Worm (Caenorhabditis elegans): ENCODE measurements around the gene mdt-15.

mdt-15 gene

ce11 chrIII:5790550-5790949 lies 43.0 kb downstream of the mdt-15 start, which contains the start of gene rev-3:
rev-3 (minus strand) TSS chrIII:5790650.
- no peak for TF ChIP-seq snpc-3.4 (tag; optimal IDR thresholded peaks at IDR 0.05)
- TF ChIP-seq lsl-1 (GFP tag; optimal IDR thresholded peaks at IDR 0.05), result peak; percentile 37

DNA sequence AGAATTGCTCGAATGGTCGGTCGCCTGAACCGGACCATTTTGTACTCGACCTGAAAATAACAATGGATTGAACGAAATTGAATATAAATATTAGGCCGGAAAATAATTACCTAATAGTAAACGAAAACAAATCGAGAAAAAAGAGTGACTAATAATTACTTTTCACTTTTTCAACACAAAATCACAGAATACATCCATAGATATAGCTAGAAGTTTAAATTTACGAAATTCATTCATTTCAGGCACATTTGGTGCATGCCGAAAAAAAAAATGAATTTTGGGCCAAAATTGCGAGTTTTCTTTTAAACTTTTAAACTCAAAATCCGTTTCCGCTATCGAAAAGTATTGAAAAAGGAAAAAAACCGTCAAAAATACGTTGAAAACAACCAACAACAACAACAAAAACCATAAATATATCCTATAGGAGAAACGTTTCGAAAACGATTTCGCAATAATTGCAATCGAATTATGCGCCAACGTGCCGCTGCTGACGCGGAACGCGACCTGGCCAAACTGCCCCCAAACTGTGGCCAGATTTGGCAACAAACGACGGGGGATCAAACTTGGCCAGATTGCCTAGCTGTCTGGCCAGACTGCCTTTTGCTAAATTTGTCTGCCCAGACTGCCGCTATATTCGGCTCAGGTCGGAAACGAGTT lies 48.1 kb downstream of the mdt-15 start, which contains the start of gene Y37B11A.3:
Y37B11A.3 (minus strand) TSS at position 51 of the 657 bp plus-strand sequence.
- TF ChIP-seq Y53G8AR.9 (GFP tag; conservative IDR thresholded peaks at IDR 0.05), result peak; percentile 74
- 0 out of 2 replicates have a peak, but pooled peaks have one; percentile 27 for TF ChIP-seq attf-3 (GFP tag; conservative IDR thresholded peaks at IDR 0.05)
- peak; percentile 43 for TF ChIP-seq nhr-80 (tag; optimal IDR thresholded peaks at IDR 0.05)
- TF ChIP-seq nfyb-1 (GFP tag; IDR thresholded peaks at IDR 0.05), result peak; percentile 73
- TF ChIP-seq attf-5 (GFP tag; optimal IDR thresholded peaks at IDR 0.05), result peak; percentile 90
- TF ChIP-seq ztf-18 (tag; optimal IDR thresholded peaks at IDR 0.05), result peak; percentile 93
- TF ChIP-seq lsy-27 (tag; optimal IDR thresholded peaks at IDR 0.05; ENCODE audit: borderline replicate concordance, insufficient read depth), result no peak
- no peak for TF ChIP-seq xnd-1 (tag; optimal IDR thresholded peaks at IDR 0.05)
- TF ChIP-seq F33H1.4 (GFP tag; IDR thresholded peaks at IDR 0.05), result peak; percentile 52
- TF ChIP-seq B0336.3 (GFP tag; IDR thresholded peaks at IDR 0.05), result peak; percentile 46; the same call in 1 of the 2 replicates
- peak; percentile 42 for TF ChIP-seq tbp1 (GFP tag; optimal IDR thresholded peaks at IDR 0.05)
- TF ChIP-seq gei-17 (GFP tag; optimal IDR thresholded peaks at IDR 0.05), result peak; percentile 34
- TF ChIP-seq hlh-12 (tag; optimal IDR thresholded peaks at IDR 0.05), result no peak
- peak; percentile 48 for TF ChIP-seq K12H6.12 (tag; optimal IDR thresholded peaks at IDR 0.05)
- TF ChIP-seq hmg-1.2 (GFP tag; IDR thresholded peaks at IDR 0.05), result 0 out of 2 replicates have a peak, but pooled peaks have one; percentile 26
- TF ChIP-seq pbrm-1 (GFP tag; IDR thresholded peaks at IDR 0.05), result peak; percentile 64
- peak; percentile 30; the same call in 1 of the 2 replicates for TF ChIP-seq madf-6 (GFP tag; IDR thresholded peaks at IDR 0.05)
- TF ChIP-seq lin-54 (GFP tag; optimal IDR thresholded peaks at IDR 0.05), result peak; percentile 73
- TF ChIP-seq zfh-2 (GFP tag; conservative IDR thresholded peaks at IDR 0.05), result peak; percentile 85
- no peak for TF ChIP-seq mes-4 (tag; optimal IDR thresholded peaks at IDR 0.05)
- no peak for TF ChIP-seq rcor-1 (GFP tag; IDR thresholded peaks at IDR 0.05)
- peak; percentile 76 for TF ChIP-seq ekl-4 (GFP tag; IDR thresholded peaks at IDR 0.05)
- peak; percentile 28 for TF ChIP-seq ztf-26 (tag; optimal IDR thresholded peaks at IDR 0.05)
- TF ChIP-seq hlh-26 (GFP tag; conservative IDR thresholded peaks at IDR 0.05), result no peak
- TF ChIP-seq snpc-4 (GFP tag; optimal IDR thresholded peaks at IDR 0.05), result no peak
- TF ChIP-seq snpc-4 (tag; optimal IDR thresholded peaks at IDR 0.05), result peak in 2 of 4 experiments; percentile 7 to 41
- peak; percentile 100 for TF ChIP-seq cebp-1 (GFP tag; IDR thresholded peaks at IDR 0.05)
- TF ChIP-seq cebp-1 (tag; optimal IDR thresholded peaks at IDR 0.05), result peak; percentile 100
- TF ChIP-seq snpc-3.4 (tag; optimal IDR thresholded peaks at IDR 0.05), result no peak
- 0 out of 2 replicates have a peak, but pooled peaks have one; percentile 37 for TF ChIP-seq Y56A3A.18 (GFP tag; IDR thresholded peaks at IDR 0.05)
- TF ChIP-seq F23B12.7 (tag; optimal IDR thresholded peaks at IDR 0.05; ENCODE audit: insufficient read depth), result peak; percentile 21
- TF ChIP-seq nhr-179 (tag; optimal IDR thresholded peaks at IDR 0.05), result no peak
- TF ChIP-seq let-526 (GFP tag; IDR thresholded peaks at IDR 0.05), result peak; percentile 84
- TF ChIP-seq nfya-2 (GFP tag; IDR thresholded peaks at IDR 0.05), result no peak
- TF ChIP-seq lin-35 (GFP tag; optimal IDR thresholded peaks at IDR 0.05), result peak in 1 of 3 experiments; percentile 72
- TF ChIP-seq lin-40 (tag; optimal IDR thresholded peaks at IDR 0.05), result peak; percentile 72
- 0 out of 2 replicates have a peak, but pooled peaks have one; percentile 11 for TF ChIP-seq D2030.7 (GFP tag; IDR thresholded peaks at IDR 0.05)

Data from whole organism, young adult.